Fruit fly (Drosophila melanogaster) whole organism, wandering third instar larva: ENCODE data around the gene CG8851.

Experiments used
- Abd-B ChIP-seq: fragments of >200 bp; optimal IDR thresholded peaks from 2 replicates; lab custom pipeline; 2017; ENCODE audit warnings: missing biosample characterization, missing genetic modification characterization
- CG32264 ChIP-seq: fragments of 200-800 bp; sonication (Bioruptor generic); optimal IDR thresholded peaks from 2 replicates; lab custom pipeline; 2016; ENCODE audit warnings: missing biosample characterization, missing genetic modification characterization
- Dfd ChIP-seq: fragments of >200 bp; optimal IDR thresholded peaks from 2 replicates; lab custom pipeline; 2017; ENCODE audit warnings: missing biosample characterization, missing genetic modification characterization
- Dif ChIP-seq: fragments of 200-275, 200-300 bp; sonication (Bioruptor generic); optimal IDR thresholded peaks from 2 replicates; lab custom pipeline; 2018; ENCODE audit warnings: missing biosample characterization, missing genetic modification characterization; ENCODE audit not compliant: partially characterized antibody
- GATAd ChIP-seq: sonication (Bioruptor generic); optimal IDR thresholded peaks from 2 replicates; lab custom pipeline; 2016; ENCODE audit warnings: missing biosample characterization, missing genetic modification characterization
- HLH106 ChIP-seq: fragments of 200-800 bp; optimal IDR thresholded peaks from 3 replicates; lab custom pipeline; 2019; ENCODE audit warnings: missing biosample characterization, mild to moderate bottlenecking, missing genetic modification characterization, moderate library complexity
- Hnf4 ChIP-seq: fragments of 200-800 bp; sonication (Bioruptor generic); optimal IDR thresholded peaks from 2 replicates; lab custom pipeline; 2016; ENCODE audit warnings: missing biosample characterization, mild to moderate bottlenecking, missing genetic modification characterization
- Hr78 ChIP-seq: fragments of >200 bp; optimal IDR thresholded peaks from 2 replicates; lab custom pipeline; 2017; ENCODE audit warnings: missing biosample characterization, missing genetic modification characterization
- Hr83 ChIP-seq: fragments of 200-300 bp; sonication (Bioruptor generic); optimal IDR thresholded peaks from 2 replicates; lab custom pipeline; 2016; ENCODE audit warnings: missing biosample characterization, mild to moderate bottlenecking, missing genetic modification characterization, moderate library complexity; ENCODE audit not compliant: poor library complexity, severe bottlenecking
- Jra ChIP-seq: sonication (Bioruptor generic); optimal IDR thresholded peaks from 2 replicates; lab custom pipeline; 2016; ENCODE audit warnings: missing biosample characterization, missing genetic modification characterization
- Myc ChIP-seq: fragments of >200 bp; optimal IDR thresholded peaks from 2 replicates; lab custom pipeline; 2017
- OdsH ChIP-seq: fragments of 200-800 bp; sonication (Bioruptor generic); optimal IDR thresholded peaks from 2 replicates; lab custom pipeline; 2016; ENCODE audit warnings: missing biosample characterization, mild to moderate bottlenecking, missing genetic modification characterization
- Rel ChIP-seq, 2 experiments: fragments of 200-800 bp; sonication (Bioruptor generic) in 1 of 2; optimal IDR thresholded peaks; 2 replicates in 1 of 2; 3 replicates in 1 of 2; lab custom pipeline; 2016 to 2019; ENCODE audit warnings: mild to moderate bottlenecking in 2 of 2, missing biosample characterization in 2 of 2, missing genetic modification characterization in 2 of 2, moderate library complexity in 1 of 2
- Sp1 ChIP-seq: fragments of 200-800 bp; sonication (Bioruptor generic); optimal IDR thresholded peaks from 3 replicates; lab custom pipeline; 2019; ENCODE audit warnings: missing biosample characterization, mild to moderate bottlenecking, missing genetic modification characterization, moderate library complexity
- Vsx2 ChIP-seq: fragments of 200-300, 225-300 bp; sonication (Bioruptor generic); optimal IDR thresholded peaks from 2 replicates; lab custom pipeline; 2018; ENCODE audit warnings: missing biosample characterization, missing genetic modification characterization; ENCODE audit not compliant: partially characterized antibody
- br ChIP-seq: fragments of 200-800 bp; sonication (Bioruptor generic); optimal IDR thresholded peaks from 2 replicates; lab custom pipeline; 2016; ENCODE audit warnings: missing biosample characterization, missing genetic modification characterization
- dl ChIP-seq, 2 experiments: fragments of 175-275, 200-275 bp in 1 of 2; fragments of 200-275 bp in 1 of 2; sonication (Bioruptor generic); optimal IDR thresholded peaks; lab custom pipeline; 2018; ENCODE audit warnings: mild to moderate bottlenecking in 2 of 2, missing biosample characterization in 2 of 2, missing genetic modification characterization in 2 of 2, moderate library complexity in 2 of 2; ENCODE audit not compliant: partially characterized antibody in 2 of 2, insufficient read depth in 1 of 2
- dsf ChIP-seq: sonication (Bioruptor generic); optimal IDR thresholded peaks from 2 replicates; lab custom pipeline; 2016; ENCODE audit warnings: missing biosample characterization, missing genetic modification characterization, borderline replicate concordance
- ey ChIP-seq: fragments of 200-800 bp; sonication (Bioruptor generic); optimal IDR thresholded peaks from 2 replicates; lab custom pipeline; 2016; ENCODE audit warnings: missing biosample characterization, missing genetic modification characterization
- foxo ChIP-seq, 2 experiments: fragments of 200-800 bp; sonication (Bioruptor generic); optimal IDR thresholded peaks; 2 replicates in 1 of 2; 3 replicates in 1 of 2; lab custom pipeline; 2016 to 2017; ENCODE audit warnings: missing biosample characterization in 2 of 2, missing genetic modification characterization in 2 of 2
- fru ChIP-seq: fragments of 200-800 bp; sonication (Bioruptor generic); optimal IDR thresholded peaks from 3 replicates; lab custom pipeline; 2016; ENCODE audit warnings: missing biosample characterization, mild to moderate bottlenecking, missing genetic modification characterization
- h ChIP-seq: fragments of 200-800 bp; sonication (Bioruptor generic); optimal IDR thresholded peaks from 3 replicates; lab custom pipeline; 2016; ENCODE audit warnings: missing biosample characterization, mild to moderate bottlenecking, missing genetic modification characterization
- jim ChIP-seq: fragments of 175-275, 200-325 bp; sonication (Bioruptor generic); optimal IDR thresholded peaks from 2 replicates; lab custom pipeline; 2016; ENCODE audit warnings: missing biosample characterization, mild to moderate bottlenecking, missing genetic modification characterization
- lola ChIP-seq: fragments of >200 bp; optimal IDR thresholded peaks from 2 replicates; lab custom pipeline; 2017; ENCODE audit warnings: missing biosample characterization, missing genetic modification characterization
- psq ChIP-seq: fragments of 200-800 bp; sonication (Bioruptor generic); optimal IDR thresholded peaks from 3 replicates; lab custom pipeline; 2017; ENCODE audit warnings: missing biosample characterization, mild to moderate bottlenecking, missing genetic modification characterization, moderate library complexity
- rgr ChIP-seq: fragments of 200-800 bp; sonication (Bioruptor generic); optimal IDR thresholded peaks from 3 replicates; lab custom pipeline; 2016; ENCODE audit warnings: missing biosample characterization, mild to moderate bottlenecking, missing genetic modification characterization
- sage ChIP-seq: fragments of 200-800 bp; sonication (Bioruptor generic); optimal IDR thresholded peaks from 2 replicates; lab custom pipeline; 2016; ENCODE audit warnings: missing biosample characterization, mild to moderate bottlenecking, missing genetic modification characterization
- sv ChIP-seq: fragments of 200-800 bp; sonication (Bioruptor generic); optimal IDR thresholded peaks from 3 replicates; lab custom pipeline; 2016; ENCODE audit warnings: missing biosample characterization, missing genetic modification characterization
- woc ChIP-seq: sonication (Bioruptor generic); optimal IDR thresholded peaks from 2 replicates; lab custom pipeline; 2016; ENCODE audit warnings: missing biosample characterization, mild to moderate bottlenecking, missing genetic modification characterization

Gene CG8851

DNA sequence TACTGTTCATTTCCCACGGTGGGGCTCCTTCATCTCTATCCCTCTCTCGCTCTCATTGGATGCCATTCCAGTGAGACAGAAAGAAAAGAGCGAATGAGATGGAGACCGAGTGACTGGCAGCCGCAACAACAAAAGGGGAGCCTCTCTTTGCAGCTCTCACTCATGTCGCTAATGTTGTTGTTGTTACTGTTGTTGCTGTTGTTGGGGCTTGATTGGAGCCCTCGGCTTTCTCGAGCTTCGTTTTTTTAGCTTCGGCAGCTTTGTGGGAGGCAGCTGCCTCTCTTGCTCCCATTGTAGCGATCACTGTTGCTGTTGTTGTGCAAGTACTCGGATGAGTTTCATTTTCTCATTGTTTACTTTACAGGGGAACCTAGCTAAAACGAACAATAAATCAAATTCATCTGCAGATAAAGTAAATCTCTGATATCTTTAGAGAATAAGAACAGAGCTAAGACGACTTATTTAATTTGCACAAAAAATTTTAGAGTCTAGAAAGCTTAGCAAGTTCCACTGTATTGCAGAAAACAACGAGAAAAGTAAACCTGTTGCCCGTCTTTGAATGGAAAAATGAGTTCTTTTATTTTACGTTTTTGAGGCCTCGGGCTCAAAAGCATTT lies 14.9 kb downstream of the CG8851 start (continued):
- peak; percentile 46 for TF ChIP-seq dsf (GFP tag; lab: Kevin White, UChicago)
- TF ChIP-seq sage (GFP tag; lab: Kevin White, UChicago) = peak; percentile 49
- TF ChIP-seq, all 38 proteins: peak for 24

DNA sequence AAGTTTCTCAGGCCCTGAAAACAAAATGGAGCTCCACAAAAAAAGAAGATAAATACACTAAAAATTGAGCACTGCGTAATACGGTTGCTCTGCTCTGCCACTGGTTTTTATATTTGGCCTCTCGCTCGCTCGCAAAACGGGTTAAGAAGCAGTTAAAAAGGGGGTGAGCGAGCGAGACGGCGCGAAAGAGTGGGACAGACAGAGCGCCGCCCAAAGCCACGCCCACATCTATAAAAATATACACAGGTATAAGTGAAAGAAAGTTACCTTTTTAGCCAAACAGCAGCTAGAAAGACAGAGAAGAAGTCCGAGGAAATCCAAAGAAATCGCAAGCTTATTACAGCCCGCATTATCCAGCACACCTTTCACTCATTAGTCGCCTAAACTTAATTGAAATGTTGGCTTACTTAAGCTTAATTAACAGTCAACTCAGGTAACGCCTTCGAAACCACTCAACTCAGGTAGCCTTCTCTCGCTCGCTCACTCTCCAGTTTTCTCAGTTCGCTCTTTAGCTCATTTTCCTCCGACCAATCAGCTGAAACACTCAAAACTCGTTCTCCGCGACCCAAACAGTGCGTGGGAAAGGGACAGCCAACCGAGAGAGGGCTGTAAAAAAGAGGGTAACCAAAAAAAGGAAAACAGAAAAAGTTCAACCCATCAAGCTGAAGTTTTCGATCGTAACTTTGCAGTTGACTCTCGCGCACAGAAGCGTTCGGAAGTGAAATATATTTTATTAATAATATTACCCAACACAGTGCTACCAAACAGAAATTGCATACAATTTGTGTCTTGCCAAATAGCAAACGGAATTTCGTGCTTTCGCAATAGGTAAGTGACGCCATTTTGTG lies 19.3 kb downstream of the CG8851 start, which contains the start of gene drm:
Gene drm (plus strand): TSS at position 684 of the 848 bp plus-strand sequence.
- TF ChIP-seq Vsx2 (GFP tag; lab: Kevin White, UChicago) (peak; percentile 85), dl (GFP tag; optimal IDR thresholded peaks at IDR 0.05; lab: Kevin White, UChicago; ENCODE audit: insufficient read depth in 1 of 2, partially characterized antibody in 2 of 2) (peak in 1 of 2 experiments; percentile 38), HLH106 (tag; lab: Kevin White, UChicago) (no peak), ey (GFP tag; lab: Kevin White, UChicago) (no peak), Dif (GFP tag; lab: Kevin White, UChicago) (peak; percentile 78)

DNA sequence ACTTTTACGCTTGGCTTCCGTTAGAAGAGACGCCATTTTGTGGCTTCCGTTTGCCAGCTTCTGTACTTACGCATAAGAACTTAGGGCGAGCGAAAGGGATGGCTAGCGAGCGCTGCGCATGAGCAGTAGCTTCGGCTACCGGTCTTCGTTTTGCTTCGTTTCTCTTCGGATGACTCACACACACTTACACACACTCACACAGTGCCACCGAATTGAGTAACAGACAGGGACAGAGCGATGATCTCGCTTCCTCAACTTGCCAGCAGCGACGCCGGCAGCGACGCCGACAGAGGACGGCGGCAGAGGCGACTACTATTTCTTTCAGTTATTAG lies 19.9 kb downstream of the CG8851 start:
- TF ChIP-seq ey (GFP tag; lab: Kevin White, UChicago) = no peak
- no peak for TF ChIP-seq Abd-B (GFP tag; lab: Kevin White, UChicago)
- TF ChIP-seq, all 38 proteins: peak for 0

dm6 chr2L:3539996-3540395 lies 20.5 kb downstream of the CG8851 start:
- no peak for TF ChIP-seq br
- TF ChIP-seq lola (GFP tag; lab: Kevin White, UChicago) = no peak
- no peak for TF ChIP-seq Myc (lab: Kevin White, UChicago)
- peak; percentile 39 for TF ChIP-seq psq (GFP tag; lab: Kevin White, UChicago)
- no peak for TF ChIP-seq Rel (GFP tag; optimal IDR thresholded peaks at IDR 0.05; lab: Kevin White, UChicago)
- peak; percentile 11 for TF ChIP-seq Rel (tag; optimal IDR thresholded peaks at IDR 0.05; lab: Kevin White, UChicago)
- peak; percentile 23 for TF ChIP-seq Vsx2 (GFP tag; lab: Kevin White, UChicago)
- TF ChIP-seq rgr = no peak
- TF ChIP-seq Dif (GFP tag; lab: Kevin White, UChicago) = peak; percentile 43

DNA sequence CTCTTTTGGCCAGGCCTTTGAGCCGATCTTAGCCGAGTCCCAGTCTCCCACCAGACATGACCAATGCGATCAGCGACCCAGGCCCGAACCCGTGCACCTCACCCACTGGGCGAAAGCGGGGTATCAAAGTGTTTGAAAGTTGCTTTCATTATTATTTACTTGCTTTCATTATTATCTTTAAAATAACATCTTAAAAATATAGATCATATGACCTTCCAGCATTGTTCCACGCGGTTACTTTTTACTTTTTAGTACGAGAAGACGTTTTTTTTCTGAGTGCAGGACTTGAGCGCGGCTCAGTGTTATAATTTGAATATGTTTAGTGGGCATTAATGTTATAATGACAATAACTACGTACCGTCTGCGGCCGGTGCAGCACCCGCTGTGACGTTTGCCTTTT lies 23.6 kb downstream of the CG8851 start:
- TF ChIP-seq CG32264 (GFP tag; lab: Kevin White, UChicago) (no peak), dsf (GFP tag; lab: Kevin White, UChicago) (no peak), jim (GFP tag; lab: Kevin White, UChicago) (no peak), Rel (GFP tag; optimal IDR thresholded peaks at IDR 0.05; lab: Kevin White, UChicago) (no peak), Rel (tag; optimal IDR thresholded peaks at IDR 0.05; lab: Kevin White, UChicago) (no peak), fru (GFP tag; lab: Kevin White, UChicago) (peak; percentile 30), OdsH (no peak), psq (GFP tag; lab: Kevin White, UChicago) (no peak), Dfd (GFP tag; lab: Kevin White, UChicago) (no peak), HLH106 (tag; lab: Kevin White, UChicago) (peak; percentile 55), sage (GFP tag; lab: Kevin White, UChicago) (no peak), rgr (no peak), Hr78 (GFP tag; lab: Kevin White, UChicago) (no peak), Dif (GFP tag; lab: Kevin White, UChicago) (no peak), Hnf4 (GFP tag; lab: Kevin White, UChicago) (peak; percentile 12), GATAd (GFP tag; lab: Kevin White, UChicago) (no peak), br (no peak), foxo (GFP tag; optimal IDR thresholded peaks at IDR 0.05; lab: Kevin White, UChicago) (peak in 1 of 2 experiments; percentile 17), Jra (GFP tag; lab: Kevin White, UChicago) (no peak), Sp1 (GFP tag; lab: Kevin White, UChicago) (peak; percentile 9), woc (GFP tag; lab: Kevin White, UChicago) (no peak), h (GFP tag; lab: Kevin White, UChicago) (peak; percentile 37), Hr83 (no peak), sv (GFP tag; lab: Kevin White, UChicago) (no peak)
